Fruit fly (Drosophila melanogaster) whole organism, embryonic: Measurements from ENCODE around the gene Rab3GAP1.

Experiments
- Antp ChIP-seq: fragments of 200-800 bp; sonication (Bioruptor generic); optimal IDR thresholded peaks from 3 replicates; lab custom pipeline; 2016; ENCODE audit warnings: missing biosample characterization, missing genetic modification characterization
- Awh ChIP-seq: fragments of 200-800 bp; sonication (Bioruptor generic); IDR thresholded peaks from 2 replicates; pipeline ENCODE4, ENCODE4 v1.3.6; 2022; ENCODE audit warnings: missing biosample characterization, missing genetic modification characterization
- Bteb2 ChIP-seq: fragments of 200-800 bp; sonication (Bioruptor generic); optimal IDR thresholded peaks from 2 replicates; lab custom pipeline; 2016; ENCODE audit warnings: missing biosample characterization, missing genetic modification characterization
- C15 ChIP-seq: fragments of 200-800 bp; sonication (Bioruptor generic); IDR thresholded peaks from 3 replicates; pipeline ENCODE4 v1.3.6; 2022; ENCODE audit warnings: missing biosample characterization, missing genetic modification characterization
- CG10654 ChIP-seq: fragments of 200-800 bp; sonication (Bioruptor generic); optimal IDR thresholded peaks from 2 replicates; lab custom pipeline; 2016; ENCODE audit warnings: missing biosample characterization, missing genetic modification characterization
- CG11247 ChIP-seq: fragments of 200-800 bp; sonication (Bioruptor generic); IDR thresholded peaks from 2 replicates; pipeline ENCODE4 v1.3.6; 2022; ENCODE audit warnings: missing biosample characterization, missing genetic modification characterization
- CG11560 ChIP-seq: fragments of 200-800 bp; sonication (Bioruptor generic); IDR thresholded peaks from 3 replicates; pipeline ENCODE4 v1.3.6; 2022; ENCODE audit warnings: missing biosample characterization, missing genetic modification characterization
- CG11696 ChIP-seq: fragments of 200-800 bp; sonication (Bioruptor generic); IDR thresholded peaks from 2 replicates; pipeline ENCODE4 v1.3.6; 2022; ENCODE audit warnings: missing biosample characterization, missing genetic modification characterization
- CG15011 ChIP-seq: fragments of 200-800 bp; sonication (Bioruptor generic); optimal IDR thresholded peaks from 3 replicates; lab custom pipeline; 2018; ENCODE audit warnings: missing biosample characterization, mild to moderate bottlenecking, missing genetic modification characterization
- CG16813 ChIP-seq: fragments of 200-800 bp; sonication (Bioruptor generic); IDR thresholded peaks from 3 replicates; pipeline ENCODE4 v1.3.6; 2022; ENCODE audit warnings: missing biosample characterization, missing genetic modification characterization; ENCODE audit not compliant: partially characterized antibody
- CG16815 ChIP-seq: fragments of 200-800 bp; sonication (Bioruptor generic); optimal IDR thresholded peaks from 3 replicates; lab custom pipeline; 2017; ENCODE audit warnings: missing biosample characterization, mild to moderate bottlenecking, missing genetic modification characterization
- CG17829 ChIP-seq: fragments of 200-800 bp; optimal IDR thresholded peaks from 2 replicates; lab custom pipeline; 2019; ENCODE audit warnings: missing biosample characterization, mild to moderate bottlenecking, missing genetic modification characterization, moderate library complexity
- CG18476 ChIP-seq: fragments of 200-800 bp; sonication (Bioruptor generic); optimal IDR thresholded peaks from 2 replicates; lab custom pipeline; 2016; ENCODE audit warnings: missing biosample characterization, mild to moderate bottlenecking, missing genetic modification characterization
- CG32767 ChIP-seq: fragments of 200-800 bp; sonication (Bioruptor generic); IDR thresholded peaks from 2 replicates; pipeline ENCODE4 v1.3.6; 2022; ENCODE audit warnings: missing biosample characterization, missing genetic modification characterization
- CG4360 ChIP-seq: fragments of 200-800 bp; sonication (Bioruptor generic); IDR thresholded peaks from 2 replicates; pipeline ENCODE4 v1.3.6; 2022; ENCODE audit warnings: missing biosample characterization, missing genetic modification characterization
- CG5180 ChIP-seq: fragments of 200-800 bp; sonication (Bioruptor generic); optimal IDR thresholded peaks from 3 replicates; lab custom pipeline; 2017; ENCODE audit warnings: missing biosample characterization, missing genetic modification characterization, mild to moderate bottlenecking, moderate library complexity, missing genetic modification reagents
- CG6654 ChIP-seq: fragments of 200-800 bp; sonication (Bioruptor generic); optimal IDR thresholded peaks from 2 replicates; lab custom pipeline; 2017; ENCODE audit warnings: missing biosample characterization, mild to moderate bottlenecking, missing genetic modification characterization
- CG7372 ChIP-seq: fragments of 200-800 bp; sonication (Bioruptor generic); IDR thresholded peaks from 2 replicates; pipeline ENCODE4 v1.3.6; 2022; ENCODE audit warnings: missing biosample characterization, missing genetic modification characterization
- CG7745 ChIP-seq: fragments of 200-800 bp; sonication (Bioruptor generic); optimal IDR thresholded peaks from 2 replicates; lab custom pipeline; 2018; ENCODE audit warnings: missing biosample characterization, mild to moderate bottlenecking, missing genetic modification characterization, moderate library complexity
- CG7987 ChIP-seq: fragments of 200-800 bp; sonication (Bioruptor generic); optimal IDR thresholded peaks from 2 replicates; lab custom pipeline; 2018; ENCODE audit warnings: missing biosample characterization, mild to moderate bottlenecking, missing genetic modification characterization, moderate library complexity
- CG8290 ChIP-seq, 3 experiments: fragments of 200-800 bp; sonication (Bioruptor generic); optimal IDR thresholded peaks; 2 replicates each; lab custom pipeline; 2016 to 2019; ENCODE audit warnings: missing biosample characterization in 3 of 3, missing genetic modification characterization in 3 of 3, mild to moderate bottlenecking in 2 of 3, moderate library complexity in 1 of 3
- CG8944 ChIP-seq: fragments of 200-800 bp; sonication (Bioruptor generic); optimal IDR thresholded peaks from 3 replicates; lab custom pipeline; 2016; ENCODE audit warnings: missing biosample characterization, missing genetic modification characterization
- CHES-1-like ChIP-seq: fragments of 200-800 bp; sonication (Bioruptor generic); optimal IDR thresholded peaks from 2 replicates; lab custom pipeline; 2016; ENCODE audit warnings: missing biosample characterization, missing genetic modification characterization
- Eip74EF ChIP-seq, 2 experiments: fragments of 200-800 bp in 1 of 2; fragments of >200 bp in 1 of 2; sonication (Bioruptor generic) in 1 of 2; optimal IDR thresholded peaks; 2 replicates each; lab custom pipeline; 2017 to 2019; ENCODE audit warnings: missing biosample characterization in 2 of 2, missing genetic modification characterization in 2 of 2, mild to moderate bottlenecking in 1 of 2, moderate library complexity in 1 of 2
- Lhr ChIP-seq: fragments of 200-800 bp; sonication (Bioruptor generic); optimal IDR thresholded peaks from 3 replicates; lab custom pipeline; 2017; ENCODE audit warnings: mild to moderate bottlenecking, missing biosample characterization, missing genetic modification reagents, missing genetic modification characterization
- MESR4 ChIP-seq: fragments of 200-800 bp; sonication (Bioruptor generic); optimal IDR thresholded peaks from 2 replicates; lab custom pipeline; 2018; ENCODE audit warnings: missing biosample characterization, mild to moderate bottlenecking, missing genetic modification characterization, moderate library complexity
- Med ChIP-seq: fragments of 200-800 bp; sonication (Bioruptor generic); peaks from one replicate; lab custom pipeline; 2016; ENCODE audit warnings: missing biosample characterization, missing genetic modification characterization, mild to moderate bottlenecking, inconsistent platforms, moderate library complexity
- Poxn ChIP-seq: fragments of 200-800 bp; sonication (Bioruptor generic); IDR thresholded peaks from 2 replicates; pipeline ENCODE4 v1.3.6; 2022; ENCODE audit warnings: missing biosample characterization, missing genetic modification characterization
- Ravus ChIP-seq: fragments of 200-800 bp; sonication (Bioruptor generic); IDR thresholded peaks from 2 replicates; pipeline ENCODE4 v1.3.6; 2022; ENCODE audit warnings: missing biosample characterization, missing genetic modification characterization
- Sox100B ChIP-seq: fragments of 200-800 bp; sonication (Bioruptor generic); optimal IDR thresholded peaks from 3 replicates; lab custom pipeline; 2018; ENCODE audit warnings: missing biosample characterization, mild to moderate bottlenecking, missing genetic modification characterization
- Vsx1 ChIP-seq: fragments of 200-800 bp; sonication (Bioruptor generic); optimal IDR thresholded peaks from 2 replicates; lab custom pipeline; 2017; ENCODE audit warnings: missing biosample characterization, mild to moderate bottlenecking, missing genetic modification characterization, missing genetic modification reagents
- bbx ChIP-seq: fragments of 200-800 bp; sonication (Bioruptor generic); IDR thresholded peaks from 2 replicates; pipeline ENCODE4 v1.3.6; 2022; ENCODE audit warnings: missing biosample characterization, missing genetic modification characterization; ENCODE audit not compliant: partially characterized antibody
- bcd ChIP-seq: fragments of 200-800 bp; sonication (Bioruptor generic); optimal IDR thresholded peaks from 2 replicates; lab custom pipeline; 2017; ENCODE audit warnings: missing biosample characterization, mild to moderate bottlenecking, missing genetic modification characterization
- br ChIP-seq: fragments of >200 bp; optimal IDR thresholded peaks from 2 replicates; lab custom pipeline; 2017
- chn ChIP-seq: fragments of 200-800 bp; sonication (Bioruptor generic); optimal IDR thresholded peaks from 2 replicates; lab custom pipeline; 2016; ENCODE audit warnings: missing biosample characterization, missing genetic modification characterization
- dysf ChIP-seq: fragments of 200-800 bp; sonication (Bioruptor generic); IDR thresholded peaks from 3 replicates; pipeline ENCODE4 v1.3.6; 2022; ENCODE audit warnings: missing biosample characterization, missing genetic modification characterization
- emc ChIP-seq: fragments of 200-800 bp; sonication (Bioruptor generic); optimal IDR thresholded peaks from 2 replicates; lab custom pipeline; 2016; ENCODE audit warnings: missing biosample characterization, missing genetic modification characterization
- eve ChIP-seq, 2 experiments: fragments of >200 bp; optimal IDR thresholded peaks; 2 replicates each; lab custom pipeline; 2017; ENCODE audit warnings: missing biosample characterization in 2 of 2, missing genetic modification characterization in 2 of 2
- gcm ChIP-seq: fragments of 200-800 bp; sonication (Bioruptor generic); optimal IDR thresholded peaks from 2 replicates; lab custom pipeline; 2019; ENCODE audit warnings: missing biosample characterization, mild to moderate bottlenecking, missing genetic modification characterization, moderate library complexity
- h ChIP-seq: fragments of >200 bp; optimal IDR thresholded peaks from 2 replicates; lab custom pipeline; 2017
- kay ChIP-seq: fragments of 200-800 bp; sonication (Bioruptor generic); optimal IDR thresholded peaks from 2 replicates; lab custom pipeline; 2016; ENCODE audit warnings: missing biosample characterization, missing genetic modification characterization
- oc ChIP-seq: fragments of 200-800 bp; sonication (Bioruptor generic); optimal IDR thresholded peaks from 2 replicates; lab custom pipeline; 2018; ENCODE audit warnings: missing biosample characterization, mild to moderate bottlenecking, missing genetic modification characterization, moderate library complexity
- p53 ChIP-seq: fragments of 200-800 bp; sonication (Bioruptor generic); optimal IDR thresholded peaks from 2 replicates; lab custom pipeline; 2016; ENCODE audit warnings: missing biosample characterization, missing genetic modification characterization
- pfk ChIP-seq: fragments of 200-800 bp; sonication (Bioruptor generic); optimal IDR thresholded peaks from 2 replicates; lab custom pipeline; 2018; ENCODE audit warnings: missing biosample characterization, mild to moderate bottlenecking, missing genetic modification characterization, moderate library complexity
- rib ChIP-seq: fragments of 200-800 bp; sonication (Bioruptor generic); IDR thresholded peaks from 2 replicates; pipeline ENCODE4 v1.3.6; 2022; ENCODE audit warnings: missing biosample characterization, missing genetic modification characterization
- sim ChIP-seq: fragments of 200-800 bp; sonication (Bioruptor generic); IDR thresholded peaks from 2 replicates; pipeline ENCODE4 v1.3.6; 2022; ENCODE audit warnings: missing biosample characterization, missing genetic modification characterization
- stc ChIP-seq: fragments of 200-800 bp; sonication (Bioruptor generic); IDR thresholded peaks from 2 replicates; pipeline ENCODE4 v1.3.6; 2022; ENCODE audit warnings: missing biosample characterization, missing genetic modification characterization
- tna ChIP-seq: fragments of 200-800 bp; sonication (Bioruptor generic); IDR thresholded peaks from 2 replicates; pipeline ENCODE4 v1.3.6; 2022; ENCODE audit warnings: missing biosample characterization, missing genetic modification characterization; ENCODE audit not compliant: partially characterized antibody
- tup ChIP-seq: fragments of 200-800 bp; sonication (Bioruptor generic); optimal IDR thresholded peaks from 2 replicates; lab custom pipeline; 2016; ENCODE audit warnings: missing biosample characterization, mild to moderate bottlenecking, missing genetic modification characterization, moderate library complexity
- vfl ChIP-seq: fragments of 200-800 bp; sonication (Bioruptor generic); optimal IDR thresholded peaks from 2 replicates; lab custom pipeline; 2016; ENCODE audit warnings: missing biosample characterization, missing genetic modification characterization
- vnd ChIP-seq: fragments of 200-800 bp; sonication (Bioruptor generic); IDR thresholded peaks from 3 replicates; pipeline ENCODE4 v1.3.6; 2022; ENCODE audit warnings: missing biosample characterization, missing genetic modification characterization; ENCODE audit not compliant: partially characterized antibody
- wdn ChIP-seq: fragments of 200-800 bp; sonication (Bioruptor generic); IDR thresholded peaks from 2 replicates; pipeline ENCODE4 v1.3.6; 2022; ENCODE audit warnings: missing biosample characterization, missing genetic modification characterization

The Rab3GAP1 gene

DNA sequence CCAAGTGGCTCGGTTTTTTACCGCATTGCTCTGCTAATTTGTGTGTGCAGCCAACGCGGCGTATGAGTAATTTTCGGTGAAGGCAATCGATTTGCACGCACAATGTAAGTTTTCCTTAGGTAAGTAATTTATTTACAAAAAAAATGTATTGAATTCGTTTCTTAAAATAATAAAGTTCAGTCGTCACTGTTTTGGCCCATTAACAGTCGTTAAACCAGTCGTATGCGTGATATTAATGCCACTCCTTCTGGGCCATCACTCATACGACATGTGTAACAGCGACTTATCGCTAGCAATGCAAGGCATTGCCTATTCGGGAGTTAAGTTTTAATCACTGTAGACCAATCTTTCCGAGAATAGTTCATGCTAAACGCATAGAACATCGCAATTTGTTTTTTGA is 22.4 kb upstream of the Rab3GAP1 start (continued):
- TF ChIP-seq CG15011 (GFP tag; lab: Kevin White, UChicago), result no peak
- no peak for TF ChIP-seq CG6654 (GFP tag; lab: Kevin White, UChicago)
- peak; percentile 85 for TF ChIP-seq CG7372 (GFP tag; lab: Robert Waterston, UW)
- TF ChIP-seq CG16813 (GFP tag; lab: Robert Waterston, UW), result no peak
- no peak for TF ChIP-seq tup (GFP tag; lab: Kevin White, UChicago)
- TF ChIP-seq CG8290 (GFP tag; optimal IDR thresholded peaks at IDR 0.05; lab: Kevin White, UChicago), result no peak
- no peak for TF ChIP-seq CG8290 (tag; optimal IDR thresholded peaks at IDR 0.05; lab: Kevin White, UChicago)
- no peak for TF ChIP-seq Sox100B
- no peak for TF ChIP-seq CG11696
- no peak for TF ChIP-seq p53 (GFP tag; lab: Kevin White, UChicago)
- no peak for TF ChIP-seq rib
- TF ChIP-seq dysf (GFP tag; lab: Robert Waterston, UW), result no peak
- TF ChIP-seq oc, result no peak
- TF ChIP-seq stc (GFP tag; lab: Robert Waterston, UW), result no peak
- TF ChIP-seq CG17829, result no peak
- TF ChIP-seq sim, result 0 out of 2 replicates have a peak, but pooled peaks have one; percentile 11
- TF ChIP-seq chn (GFP tag; lab: Kevin White, UChicago), result no peak
- TF ChIP-seq Ravus (GFP tag; lab: Robert Waterston, UW), result no peak
- TF ChIP-seq Antp (GFP tag; lab: Kevin White, UChicago), result no peak
- no peak for TF ChIP-seq CG7745 (tag; lab: Kevin White, UChicago)
- TF ChIP-seq Bteb2, result no peak
- TF ChIP-seq Lhr (GFP tag; lab: Kevin White, UChicago), result no peak
- TF ChIP-seq eve (GFP tag; optimal IDR thresholded peaks at IDR 0.05; lab: Kevin White, UChicago), result peak in 1 of 2 experiments; percentile 13
- TF ChIP-seq pfk (GFP tag; lab: Kevin White, UChicago), result no peak
- TF ChIP-seq CG4360 (GFP tag; lab: Robert Waterston, UW), result no peak

DNA sequence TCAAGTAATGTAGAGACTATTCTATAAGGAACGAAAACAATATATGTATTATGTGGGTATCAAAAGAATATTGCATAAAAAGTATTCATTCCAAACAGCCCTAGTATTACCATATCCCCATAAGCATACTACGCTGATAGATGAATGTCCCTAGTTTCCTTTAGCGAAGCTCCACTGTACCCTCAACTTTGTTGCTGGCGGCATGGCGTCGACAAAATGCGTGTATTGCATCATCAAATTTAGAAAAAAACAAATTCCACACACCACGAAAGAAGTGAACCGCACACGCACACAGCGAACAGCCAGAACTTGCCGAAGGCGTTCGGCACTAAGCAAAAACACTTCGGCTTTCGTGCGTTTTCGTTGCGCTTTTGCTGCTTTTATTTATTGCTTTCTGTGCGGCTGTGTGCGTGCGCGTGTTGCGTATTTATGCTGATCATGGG is 21.8 kb upstream of the Rab3GAP1 start:
- TF ChIP-seq CG16815 (peak; percentile 63), CG18476 (GFP tag; lab: Kevin White, UChicago) (peak; percentile 91), br (lab: Kevin White, UChicago) (no peak), emc (peak; percentile 96), CG5180 (GFP tag; lab: Kevin White, UChicago) (peak; percentile 78), CG7987 (GFP tag; lab: Kevin White, UChicago) (peak; percentile 69), Poxn (GFP tag; lab: Robert Waterston, UW) (peak; percentile 93), Awh (GFP tag; lab: Robert Waterston, UW) (peak; percentile 95), CG10654 (GFP tag; lab: Kevin White, UChicago) (peak; percentile 91), gcm (GFP tag; lab: Kevin White, UChicago) (peak; percentile 71), Eip74EF (GFP tag; optimal IDR thresholded peaks at IDR 0.05; lab: Kevin White, UChicago) (peak in 1 of 2 experiments; percentile 85), CG32767 (peak; percentile 96), C15 (GFP tag; lab: Robert Waterston, UW) (peak; percentile 97), vnd (GFP tag; lab: Robert Waterston, UW) (no peak), bbx (GFP tag; lab: Robert Waterston, UW) (no peak), Med (GFP tag; lab: Kevin White, UChicago) (peak; percentile 100), h (lab: Kevin White, UChicago) (no peak), vfl (GFP tag; lab: Kevin White, UChicago) (peak; percentile 77), CG11247 (GFP tag; lab: Robert Waterston, UW) (peak; percentile 98), Vsx1 (GFP tag; lab: Kevin White, UChicago) (peak; percentile 83), CHES-1-like (GFP tag; lab: Kevin White, UChicago) (peak; percentile 76), wdn (peak; percentile 95), MESR4 (GFP tag; lab: Kevin White, UChicago) (peak; percentile 12), CG11560 (tag; lab: Robert Waterston, UW) (peak; percentile 91), CG8944 (GFP tag; lab: Kevin White, UChicago) (peak; percentile 80), bcd (peak; percentile 92), kay (GFP tag; lab: Kevin White, UChicago) (peak; percentile 97), tna (GFP tag; lab: Robert Waterston, UW) (no peak)
